Fruit fly (Drosophila melanogaster): ENCODE results near the gene CG12708.

CG12708 gene

DNA sequence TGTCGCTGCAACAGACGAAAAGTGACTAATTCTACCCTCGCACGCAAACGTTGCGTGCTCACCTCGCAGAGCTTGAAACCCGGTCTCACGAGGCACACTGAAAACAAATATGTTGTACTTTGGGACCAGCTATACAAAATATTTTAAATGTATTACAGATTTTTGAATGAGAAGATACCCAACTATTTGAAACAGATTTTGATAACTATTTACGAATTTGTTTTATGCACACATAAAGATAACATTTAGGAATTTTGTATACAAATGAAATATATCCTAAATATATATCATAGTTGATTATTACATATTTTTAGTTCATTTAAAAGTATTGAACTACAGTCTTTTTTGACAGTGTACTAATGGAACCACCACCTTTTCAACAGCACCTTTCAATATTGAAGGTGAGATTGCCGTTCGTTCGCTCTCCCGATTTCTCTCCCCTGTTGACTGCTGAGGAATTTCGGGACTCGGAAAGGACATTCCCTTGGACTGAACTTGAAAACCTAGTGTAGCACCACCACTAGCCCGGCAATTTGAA is 4.2 kb upstream of the CG12708 start, which contains the start of gene CG15646 (continued):
- peak; percentile 43 for TF ChIP-seq Deaf1 (tag; optimal IDR thresholded peaks at IDR 0.05)
- TF ChIP-seq CG10959 (GFP tag; IDR thresholded peaks at IDR 0.05) = peak; percentile 74
- peak; percentile 87 for TF ChIP-seq CG12391 (tag; optimal IDR thresholded peaks at IDR 0.05)
- TF ChIP-seq unc-4 (GFP tag; IDR thresholded peaks at IDR 0.05; ENCODE audit: partially characterized antibody) = no peak
- no peak for TF ChIP-seq CHES-1-like (GFP tag; optimal IDR thresholded peaks at IDR 0.05)
- peak; percentile 52 for TF ChIP-seq org-1 (GFP tag; optimal IDR thresholded peaks at IDR 0.05)
- TF ChIP-seq CG11093 (GFP tag; IDR thresholded peaks at IDR 0.05) = 0 out of 3 replicates have a peak, but pooled peaks have one; percentile 44
- TF ChIP-seq tup (GFP tag; optimal IDR thresholded peaks at IDR 0.05) = no peak
- TF ChIP-seq mam (GFP tag; optimal IDR thresholded peaks at IDR 0.05) = no peak
- TF ChIP-seq gt (GFP tag; IDR thresholded peaks at IDR 0.05) = 0 out of 2 replicates have a peak, but pooled peaks have one; percentile 5
- peak; percentile 79 for TF ChIP-seq grau (tag; optimal IDR thresholded peaks at IDR 0.05)
- peak; percentile 75 for TF ChIP-seq Blimp-1 (GFP tag; optimal IDR thresholded peaks at IDR 0.05)
- TF ChIP-seq pum (GFP tag; optimal IDR thresholded peaks at IDR 0.05) = peak; percentile 25
- TF ChIP-seq zf30C (GFP tag; optimal IDR thresholded peaks at IDR 0.05) = peak; percentile 92
- no peak for TF ChIP-seq CG18011 (GFP tag; optimal IDR thresholded peaks at IDR 0.05)
- TF ChIP-seq pan (optimal IDR thresholded peaks at IDR 0.05) = no peak
- TF ChIP-seq pan (GFP tag; optimal IDR thresholded peaks at IDR 0.05 in 1 of 2, IDR thresholded peaks at IDR 0.05 in 1 of 2) = peak in 1 of 2 experiments; percentile 47
- peak; percentile 47 for TF ChIP-seq CG12104 (GFP tag; optimal IDR thresholded peaks at IDR 0.05)
- TF ChIP-seq H15 (GFP tag; IDR thresholded peaks at IDR 0.05) = no peak
- peak; percentile 62 for TF ChIP-seq E2f1 (GFP tag; IDR thresholded peaks at IDR 0.05)
- TF ChIP-seq jing (GFP tag; optimal IDR thresholded peaks at IDR 0.05) = no peak
- no peak for TF ChIP-seq CG42726 (GFP tag; IDR thresholded peaks at IDR 0.05; ENCODE audit: partially characterized antibody)
- no peak for TF ChIP-seq CG12942 (GFP tag; optimal IDR thresholded peaks at IDR 0.05)
- no peak for TF ChIP-seq sr (GFP tag; IDR thresholded peaks at IDR 0.05)
- TF ChIP-seq CG15696 (tag; optimal IDR thresholded peaks at IDR 0.05) = peak; percentile 95
- TF ChIP-seq Elba2 (GFP tag; optimal IDR thresholded peaks at IDR 0.05) = peak; percentile 21
- no peak for TF ChIP-seq CG13287 (GFP tag; IDR thresholded peaks at IDR 0.05; ENCODE audit: partially characterized antibody)
- TF ChIP-seq CG16815 (GFP tag; optimal IDR thresholded peaks at IDR 0.05) = peak; percentile 82
- TF ChIP-seq Abd-B (GFP tag; optimal IDR thresholded peaks at IDR 0.05) = peak; percentile 49
- no peak for TF ChIP-seq HLHmδ (GFP tag; optimal IDR thresholded peaks at IDR 0.05)
- no peak for TF ChIP-seq BEAF-32 (GFP tag; optimal IDR thresholded peaks at IDR 0.05)
- peak; percentile 95 for TF ChIP-seq CG33557 (GFP tag; optimal IDR thresholded peaks at IDR 0.05)
- TF ChIP-seq fru (optimal IDR thresholded peaks at IDR 0.05) = no peak
- peak; percentile 65 for TF ChIP-seq tap (tag; optimal IDR thresholded peaks at IDR 0.05)
- TF ChIP-seq sisA (GFP tag; IDR thresholded peaks at IDR 0.05) = peak; percentile 46
- no peak for TF ChIP-seq D19B (GFP tag; optimal IDR thresholded peaks at IDR 0.05)
- TF ChIP-seq Dll (GFP tag; IDR thresholded peaks at IDR 0.05; ENCODE audit: partially characterized antibody) = no peak
- no peak for TF ChIP-seq CG17568 (GFP tag; optimal IDR thresholded peaks at IDR 0.05)
- no peak for TF ChIP-seq Hmx (GFP tag; optimal IDR thresholded peaks at IDR 0.05)
- peak; percentile 47 for TF ChIP-seq ewg (GFP tag; optimal IDR thresholded peaks at IDR 0.05)
- TF ChIP-seq dm (GFP tag; optimal IDR thresholded peaks at IDR 0.05) = no peak
- no peak for TF ChIP-seq Hey (tag; optimal IDR thresholded peaks at IDR 0.05)
- TF ChIP-seq CG10366 (GFP tag; IDR thresholded peaks at IDR 0.05) = no peak
- TF ChIP-seq CG10147 (GFP tag; optimal IDR thresholded peaks at IDR 0.05) = no peak
- no peak for TF ChIP-seq dati (GFP tag; IDR thresholded peaks at IDR 0.05)
- peak; percentile 89 for TF ChIP-seq CG10267 (tag; optimal IDR thresholded peaks at IDR 0.05)
- TF ChIP-seq Camta (GFP tag; optimal IDR thresholded peaks at IDR 0.05) = no peak
- peak; percentile 61 for TF ChIP-seq Sox102F (GFP tag; optimal IDR thresholded peaks at IDR 0.05)
- TF ChIP-seq Opbp (GFP tag; IDR thresholded peaks at IDR 0.05; ENCODE audit: partially characterized antibody) = peak; percentile 67; the same call in 2 of the 3 replicates
- no peak; the same call in 2 of the 3 replicates for TF ChIP-seq CG16813 (GFP tag; IDR thresholded peaks at IDR 0.05; ENCODE audit: partially characterized antibody)
